Worm (Caenorhabditis elegans) whole organism, L3 larva: ENCODE results near the gene ssp-10.

Experiments used
- ceh-28 ChIP-seq: fragments of 150-350 bp; optimal IDR thresholded peaks from 2 replicates; lab custom pipeline; 2014; ENCODE audit warnings: missing biosample characterization, missing genetic modification reagents, missing genetic modification characterization
- fos-1 ChIP-seq: fragments of 150-350 bp; optimal IDR thresholded peaks from 2 replicates; lab custom pipeline; 2014; ENCODE audit warnings: missing biosample characterization, missing genetic modification characterization
- lin-39 ChIP-seq: fragments of 150-350 bp; optimal IDR thresholded peaks from 2 replicates; lab custom pipeline; 2018; ENCODE audit warnings: missing biosample characterization, missing genetic modification reagents, missing genetic modification characterization
- ztf-11 ChIP-seq: fragments of 150-350 bp; optimal IDR thresholded peaks from 2 replicates; lab custom pipeline; 2014; ENCODE audit warnings: missing biosample characterization, missing genetic modification characterization

ce11 chrIV:9842071-9842470 lies 8.8 kb downstream of the ssp-10 start, which contains the start of gene K07F5.17:
- no peak for TF ChIP-seq lin-39 (tag; lab: Kevin White, UChicago)
- TF ChIP-seq ztf-11 (tag; lab: Kevin White, UChicago): no peak
- TF ChIP-seq ceh-28 (tag; lab: Kevin White, UChicago): no peak
- TF ChIP-seq fos-1 (tag; lab: Kevin White, UChicago): no peak
